Fruit fly (Drosophila melanogaster) S2 (cell line): ENCODE data around the gene CG42240.

Source experiments
- CG8478 ChIP-seq: fragments of >200 bp; optimal IDR thresholded peaks from 2 replicates; lab custom pipeline; 2018
- CTCF ChIP-seq, 2 experiments: fragments of >200 bp; optimal IDR thresholded peaks; 2 replicates each; lab custom pipeline; 2018

DNA sequence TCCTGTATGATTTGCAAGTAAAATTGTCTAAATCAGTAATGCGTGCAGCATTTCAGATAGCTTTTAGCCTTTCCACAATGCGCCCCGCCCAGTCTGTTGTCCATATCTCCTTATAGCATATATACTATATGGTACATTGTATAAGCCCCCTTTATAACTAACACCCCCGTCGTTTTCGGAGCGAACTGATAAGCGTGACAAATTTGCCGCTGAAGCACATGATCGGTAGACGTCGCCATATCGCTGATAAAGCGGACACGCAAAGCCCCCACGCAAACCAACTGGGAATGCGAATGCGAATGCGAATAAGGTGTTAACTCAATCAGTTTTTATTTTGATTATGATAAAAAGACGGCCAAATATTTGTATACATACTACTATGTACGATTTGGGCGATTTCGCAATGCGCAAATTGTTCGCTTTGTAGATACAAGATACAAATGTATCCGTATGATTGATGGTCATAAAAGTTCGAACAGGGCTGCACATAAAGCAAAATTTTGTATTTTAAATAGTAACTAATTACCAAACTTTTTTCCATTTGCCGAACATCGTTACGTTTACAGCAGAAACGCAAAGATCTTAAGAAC, 24.5 kb downstream of the CG42240 start:
- TF ChIP-seq CTCF (optimal IDR thresholded peaks at IDR 0.05; lab: Kevin White, UChicago) = no peak
- TF ChIP-seq CG8478 (lab: Kevin White, UChicago) = no peak
